Fruit fly (Drosophila melanogaster): Measurements from ENCODE around the gene anox.

anox gene

dm6 chrX:21345036-21345500 is 26.0 kb upstream of the anox start, which contains the start of gene dod:
dod (plus strand) TSS chrX:21345358.
- TF ChIP-seq CG10348 (GFP tag; IDR thresholded peaks at IDR 0.05) (no peak), fd96Ca (GFP tag; IDR thresholded peaks at IDR 0.05) (0 out of 3 replicates have a peak, but pooled peaks have one; percentile 8), CG8159 (tag; optimal IDR thresholded peaks at IDR 0.05) (peak; percentile 39), CG13204 (GFP tag; optimal IDR thresholded peaks at IDR 0.05) (no peak), CG15710 (tag; optimal IDR thresholded peaks at IDR 0.05) (peak; percentile 36), Pif1A (GFP tag; optimal IDR thresholded peaks at IDR 0.05) (no peak), CG8301 (tag; optimal IDR thresholded peaks at IDR 0.05) (peak; percentile 47), Ets98B (GFP tag; IDR thresholded peaks at IDR 0.05) (peak; percentile 63; the same call in 1 of the 2 replicates), CG12605 (GFP tag; IDR thresholded peaks at IDR 0.05) (0 out of 2 replicates have a peak, but pooled peaks have one; percentile 10), CG4496 (GFP tag; IDR thresholded peaks at IDR 0.05) (peak; percentile 71), rn (GFP tag; IDR thresholded peaks at IDR 0.05) (no peak), CG17806 (tag; optimal IDR thresholded peaks at IDR 0.05) (peak; percentile 51), CG9948 (tag; optimal IDR thresholded peaks at IDR 0.05) (peak; percentile 40), Pif1B (GFP tag; optimal IDR thresholded peaks at IDR 0.05) (peak; percentile 54), D1 (tag; optimal IDR thresholded peaks at IDR 0.05) (no peak), Snoo (tag; optimal IDR thresholded peaks at IDR 0.05) (peak; percentile 36), CG34367 (tag; optimal IDR thresholded peaks at IDR 0.05) (peak; percentile 36), CG14655 (GFP tag; optimal IDR thresholded peaks at IDR 0.05) (no peak)

dm6 chrX:21339476-21339931 is 20.4 kb upstream of the anox start, which contains the start of the genes tty and fliI:
tty (minus strand) TSS chrX:21339676.
fliI (plus strand) TSS chrX:21339741.
- TF ChIP-seq CG12605 (GFP tag; IDR thresholded peaks at IDR 0.05): peak; percentile 94
- TF ChIP-seq CG17806 (tag; optimal IDR thresholded peaks at IDR 0.05): peak; percentile 80
- peak; percentile 96 for TF ChIP-seq gl (tag; optimal IDR thresholded peaks at IDR 0.05)
- TF ChIP-seq rn (GFP tag; IDR thresholded peaks at IDR 0.05): peak; percentile 87
- peak; percentile 53 for TF ChIP-seq EcR (GFP tag; optimal IDR thresholded peaks at IDR 0.05)
- TF ChIP-seq Ets98B (GFP tag; IDR thresholded peaks at IDR 0.05): peak; percentile 94
- peak; percentile 87 for TF ChIP-seq Pif1B (GFP tag; optimal IDR thresholded peaks at IDR 0.05)
- peak; percentile 89 for TF ChIP-seq CG14655 (GFP tag; optimal IDR thresholded peaks at IDR 0.05)
- TF ChIP-seq Snoo (tag; optimal IDR thresholded peaks at IDR 0.05): peak; percentile 74
- peak; percentile 94 for TF ChIP-seq CG32121 (GFP tag; IDR thresholded peaks at IDR 0.05)
- no peak for TF ChIP-seq D1 (tag; optimal IDR thresholded peaks at IDR 0.05)
- TF ChIP-seq CG34367 (tag; optimal IDR thresholded peaks at IDR 0.05): peak; percentile 91
- TF ChIP-seq CG9948 (tag; optimal IDR thresholded peaks at IDR 0.05): peak; percentile 73
- peak; percentile 97 for TF ChIP-seq CG4496 (GFP tag; IDR thresholded peaks at IDR 0.05)
- peak; percentile 91 for TF ChIP-seq Pif1A (GFP tag; optimal IDR thresholded peaks at IDR 0.05)
- peak; percentile 85 for TF ChIP-seq CG8159 (tag; optimal IDR thresholded peaks at IDR 0.05)
- peak; percentile 92 for TF ChIP-seq CG13204 (GFP tag; optimal IDR thresholded peaks at IDR 0.05)
- TF ChIP-seq CG8301 (tag; optimal IDR thresholded peaks at IDR 0.05): peak; percentile 83
- peak; percentile 81; the same call in 1 of the 2 replicates for TF ChIP-seq CG10348 (GFP tag; IDR thresholded peaks at IDR 0.05)
- peak; percentile 97 for TF ChIP-seq fd96Ca (GFP tag; IDR thresholded peaks at IDR 0.05)
- TF ChIP-seq CG15710 (tag; optimal IDR thresholded peaks at IDR 0.05): peak; percentile 87

dm6 chrX:21338153-21338552 is 19.1 kb upstream of the anox start:
- TF ChIP-seq Ets98B (GFP tag; IDR thresholded peaks at IDR 0.05): no peak
- TF ChIP-seq CG17806 (tag; optimal IDR thresholded peaks at IDR 0.05): no peak
- TF ChIP-seq Pif1A (GFP tag; optimal IDR thresholded peaks at IDR 0.05): no peak
- no peak for TF ChIP-seq CG8301 (tag; optimal IDR thresholded peaks at IDR 0.05)
- no peak for TF ChIP-seq EcR (GFP tag; optimal IDR thresholded peaks at IDR 0.05)
- no peak for TF ChIP-seq CG12605 (GFP tag; IDR thresholded peaks at IDR 0.05)
- no peak for TF ChIP-seq gl (tag; optimal IDR thresholded peaks at IDR 0.05)
- no peak for TF ChIP-seq CG14655 (GFP tag; optimal IDR thresholded peaks at IDR 0.05)
- TF ChIP-seq rn (GFP tag; IDR thresholded peaks at IDR 0.05): no peak
- TF ChIP-seq Snoo (tag; optimal IDR thresholded peaks at IDR 0.05): no peak
- no peak for TF ChIP-seq fd96Ca (GFP tag; IDR thresholded peaks at IDR 0.05)
- TF ChIP-seq CG32121 (GFP tag; IDR thresholded peaks at IDR 0.05): no peak
- no peak for TF ChIP-seq CG34367 (tag; optimal IDR thresholded peaks at IDR 0.05)
- TF ChIP-seq CG10348 (GFP tag; IDR thresholded peaks at IDR 0.05): no peak
- no peak for TF ChIP-seq CG9948 (tag; optimal IDR thresholded peaks at IDR 0.05)
- no peak for TF ChIP-seq D1 (tag; optimal IDR thresholded peaks at IDR 0.05)
- no peak for TF ChIP-seq CG13204 (GFP tag; optimal IDR thresholded peaks at IDR 0.05)
- no peak for TF ChIP-seq CG8159 (tag; optimal IDR thresholded peaks at IDR 0.05)

- TF ChIP-seq CG8301 (tag; optimal IDR thresholded peaks at IDR 0.05) (no peak), Pif1B (GFP tag; optimal IDR thresholded peaks at IDR 0.05) (no peak), CG9948 (tag; optimal IDR thresholded peaks at IDR 0.05) (no peak), CG15710 (tag; optimal IDR thresholded peaks at IDR 0.05) (no peak), EcR (GFP tag; optimal IDR thresholded peaks at IDR 0.05) (no peak), CG34367 (tag; optimal IDR thresholded peaks at IDR 0.05) (no peak), CG14655 (GFP tag; optimal IDR thresholded peaks at IDR 0.05) (no peak), CG12605 (GFP tag; IDR thresholded peaks at IDR 0.05) (no peak), D1 (tag; optimal IDR thresholded peaks at IDR 0.05) (no peak), gl (tag; optimal IDR thresholded peaks at IDR 0.05) (no peak), CG10348 (GFP tag; IDR thresholded peaks at IDR 0.05) (no peak), Pif1A (GFP tag; optimal IDR thresholded peaks at IDR 0.05) (no peak), rn (GFP tag; IDR thresholded peaks at IDR 0.05) (no peak), CG8159 (tag; optimal IDR thresholded peaks at IDR 0.05) (no peak), CG17806 (tag; optimal IDR thresholded peaks at IDR 0.05) (no peak), fd96Ca (GFP tag; IDR thresholded peaks at IDR 0.05) (no peak), CG4496 (GFP tag; IDR thresholded peaks at IDR 0.05) (no peak), CG32121 (GFP tag; IDR thresholded peaks at IDR 0.05) (no peak), CG13204 (GFP tag; optimal IDR thresholded peaks at IDR 0.05) (no peak), Snoo (tag; optimal IDR thresholded peaks at IDR 0.05) (no peak)
Observed at dm6 chrX:21337057-21337456, 18.0 kb upstream of the anox start.

- TF ChIP-seq CG34367 (tag; optimal IDR thresholded peaks at IDR 0.05) (no peak), CG10348 (GFP tag; IDR thresholded peaks at IDR 0.05) (no peak), Ets98B (GFP tag; IDR thresholded peaks at IDR 0.05) (no peak), CG8159 (tag; optimal IDR thresholded peaks at IDR 0.05) (no peak), CG8301 (tag; optimal IDR thresholded peaks at IDR 0.05) (no peak), rn (GFP tag; IDR thresholded peaks at IDR 0.05) (no peak), Pif1A (GFP tag; optimal IDR thresholded peaks at IDR 0.05) (no peak), D1 (tag; optimal IDR thresholded peaks at IDR 0.05) (no peak), fd96Ca (GFP tag; IDR thresholded peaks at IDR 0.05) (no peak), CG14655 (GFP tag; optimal IDR thresholded peaks at IDR 0.05) (no peak), EcR (GFP tag; optimal IDR thresholded peaks at IDR 0.05) (no peak), Snoo (tag; optimal IDR thresholded peaks at IDR 0.05) (no peak), gl (tag; optimal IDR thresholded peaks at IDR 0.05) (no peak), CG13204 (GFP tag; optimal IDR thresholded peaks at IDR 0.05) (no peak), CG12605 (GFP tag; IDR thresholded peaks at IDR 0.05) (no peak), CG4496 (GFP tag; IDR thresholded peaks at IDR 0.05) (no peak)
Observed at dm6 chrX:21334522-21335104, 15.5 kb upstream of the anox start.

Measured in whole organism, pupa.